Fruit fly (Drosophila melanogaster) whole organism, embryonic: Measurements from ENCODE around the gene Cpr65Aw.

Experiments used
- Atf-2 ChIP-seq: fragments of 200-800 bp; sonication (Bioruptor generic); optimal IDR thresholded peaks from 2 replicates; lab custom pipeline; 2016; ENCODE audit warnings: missing biosample characterization, missing genetic modification characterization
- Atf3 ChIP-seq: fragments of 200-800 bp; sonication (Bioruptor generic); optimal IDR thresholded peaks from 3 replicates; lab custom pipeline; 2016; ENCODE audit warnings: missing biosample characterization, missing genetic modification characterization
- CG10274 ChIP-seq: fragments of 200-800 bp; sonication (Bioruptor generic); optimal IDR thresholded peaks from 3 replicates; lab custom pipeline; 2017; ENCODE audit warnings: missing biosample characterization, mild to moderate bottlenecking, missing genetic modification characterization
- CG12391 ChIP-seq: fragments of 200-800 bp; sonication (Bioruptor generic); optimal IDR thresholded peaks from 3 replicates; lab custom pipeline; 2018; ENCODE audit warnings: missing biosample characterization, mild to moderate bottlenecking, missing genetic modification characterization, moderate library complexity
- CG13894 ChIP-seq: fragments of 200-800 bp; sonication (Bioruptor generic); optimal IDR thresholded peaks from 3 replicates; lab custom pipeline; 2018; ENCODE audit warnings: missing biosample characterization, mild to moderate bottlenecking, missing genetic modification characterization, moderate library complexity
- CG14441 ChIP-seq: fragments of 200-800 bp; sonication (Bioruptor generic); IDR thresholded peaks from 2 replicates; pipeline ENCODE4 v1.3.6; 2022; ENCODE audit warnings: missing biosample characterization, missing genetic modification characterization
- CG15696 ChIP-seq: fragments of 200-800 bp; sonication (Bioruptor generic); optimal IDR thresholded peaks from 2 replicates; lab custom pipeline; 2019; ENCODE audit warnings: missing biosample characterization, mild to moderate bottlenecking, missing genetic modification characterization, moderate library complexity
- CG17568 ChIP-seq: fragments of 200-800 bp; sonication (Bioruptor generic); optimal IDR thresholded peaks from 2 replicates; lab custom pipeline; 2018; ENCODE audit warnings: missing biosample characterization, mild to moderate bottlenecking, missing genetic modification characterization, moderate library complexity
- CG18262 ChIP-seq: fragments of 200-800 bp; optimal IDR thresholded peaks from 3 replicates; lab custom pipeline; 2019; ENCODE audit warnings: missing biosample characterization, mild to moderate bottlenecking, missing genetic modification characterization, moderate library complexity
- CG31365 ChIP-seq: fragments of 200-800 bp; sonication (Bioruptor generic); optimal IDR thresholded peaks from 2 replicates; lab custom pipeline; 2018; ENCODE audit warnings: missing biosample characterization, mild to moderate bottlenecking, missing genetic modification characterization
- CG4424 ChIP-seq: fragments of 200-800 bp; sonication (Bioruptor generic); optimal IDR thresholded peaks from 3 replicates; lab custom pipeline; 2016; ENCODE audit warnings: missing biosample characterization, missing genetic modification characterization
- CG4854 ChIP-seq: fragments of 200-800 bp; sonication (Bioruptor generic); optimal IDR thresholded peaks from 2 replicates; lab custom pipeline; 2016; ENCODE audit warnings: missing biosample characterization, missing genetic modification characterization, inconsistent platforms
- D19B ChIP-seq: fragments of 200-800 bp; sonication (Bioruptor generic); optimal IDR thresholded peaks from 2 replicates; lab custom pipeline; 2017; ENCODE audit warnings: missing biosample characterization, mild to moderate bottlenecking, missing genetic modification characterization
- Dek ChIP-seq: fragments of 200-800 bp; sonication (Bioruptor generic); optimal IDR thresholded peaks from 3 replicates; lab custom pipeline; 2019; ENCODE audit warnings: missing biosample characterization, mild to moderate bottlenecking, missing genetic modification characterization, moderate library complexity
- Dll ChIP-seq: fragments of 200-800 bp; sonication (Bioruptor generic); IDR thresholded peaks from 4 replicates; pipeline ENCODE4 v1.3.6; 2022; ENCODE audit warnings: missing biosample characterization, missing genetic modification characterization; ENCODE audit not compliant: partially characterized antibody
- Fer1 ChIP-seq: fragments of 200-800 bp; sonication (Bioruptor generic); optimal IDR thresholded peaks from 2 replicates; lab custom pipeline; 2017; ENCODE audit warnings: missing biosample characterization, mild to moderate bottlenecking, missing genetic modification characterization
- HLHmδ ChIP-seq: fragments of 200-800 bp; sonication (Bioruptor generic); optimal IDR thresholded peaks from 2 replicates; lab custom pipeline; 2018; ENCODE audit warnings: missing biosample characterization, mild to moderate bottlenecking, missing genetic modification characterization, moderate library complexity
- Lim3 ChIP-seq: fragments of 200-800 bp; sonication (Bioruptor generic); IDR thresholded peaks from 2 replicates; pipeline ENCODE4 v1.3.6; 2022; ENCODE audit warnings: missing biosample characterization, missing genetic modification characterization
- MBD-R2 ChIP-seq: fragments of 200-800 bp; sonication (Bioruptor generic); IDR thresholded peaks from 2 replicates; pipeline ENCODE4 v1.3.6; 2022; ENCODE audit warnings: missing biosample characterization, missing genetic modification characterization
- Med ChIP-seq: fragments of 200-800 bp; sonication (Bioruptor generic); peaks from one replicate; lab custom pipeline; 2016; ENCODE audit warnings: missing biosample characterization, missing genetic modification characterization, mild to moderate bottlenecking, inconsistent platforms, moderate library complexity
- Mes4 ChIP-seq: fragments of 200-800 bp; sonication (Bioruptor generic); optimal IDR thresholded peaks from 2 replicates; lab custom pipeline; 2016; ENCODE audit warnings: missing biosample characterization, missing genetic modification characterization
- Nf-YB ChIP-seq: fragments of 200-800 bp; sonication (Bioruptor generic); optimal IDR thresholded peaks from 3 replicates; lab custom pipeline; 2019; ENCODE audit warnings: missing biosample characterization, mild to moderate bottlenecking, missing genetic modification characterization, moderate library complexity
- Pdp1 ChIP-seq, 2 experiments: fragments of 200-800 bp; sonication (Bioruptor generic); optimal IDR thresholded peaks; 3 replicates each; lab custom pipeline; 2016; ENCODE audit warnings: missing biosample characterization in 2 of 2, missing genetic modification characterization in 2 of 2, mild to moderate bottlenecking in 1 of 2, moderate library complexity in 1 of 2
- Sox102F ChIP-seq: fragments of 200-800 bp; sonication (Bioruptor generic); optimal IDR thresholded peaks from 2 replicates; lab custom pipeline; 2018; ENCODE audit warnings: missing biosample characterization, mild to moderate bottlenecking, missing genetic modification characterization, moderate library complexity
- Spps ChIP-seq: fragments of 200-800 bp; sonication (Bioruptor generic); optimal IDR thresholded peaks from 2 replicates; lab custom pipeline; 2018; ENCODE audit warnings: missing biosample characterization, mild to moderate bottlenecking, missing genetic modification characterization
- Ssrp ChIP-seq: fragments of 200-800 bp; sonication (Bioruptor generic); optimal IDR thresholded peaks from 2 replicates; lab custom pipeline; 2018; ENCODE audit warnings: missing biosample characterization, mild to moderate bottlenecking, missing genetic modification characterization, moderate library complexity
- croc ChIP-seq: fragments of 200-800 bp; sonication (Bioruptor generic); conservative IDR thresholded peaks from 3 replicates; pipeline ENCODE4 v1.3.6; 2022; ENCODE audit warnings: missing biosample characterization, missing genetic modification characterization
- crp ChIP-seq, 2 experiments: fragments of 200-800 bp; sonication (Bioruptor generic); optimal IDR thresholded peaks; 2 replicates in 1 of 2; 3 replicates in 1 of 2; lab custom pipeline; 2017; ENCODE audit warnings: missing biosample characterization in 2 of 2, missing genetic modification characterization in 2 of 2, mild to moderate bottlenecking in 1 of 2, moderate library complexity in 1 of 2
- da ChIP-seq: fragments of 200-800 bp; sonication (Bioruptor generic); optimal IDR thresholded peaks from 2 replicates; lab custom pipeline; 2016; ENCODE audit warnings: missing biosample characterization, missing genetic modification characterization
- dimm ChIP-seq: fragments of 200-800 bp; sonication (Bioruptor generic); IDR thresholded peaks from 2 replicates; pipeline ENCODE4 v1.3.6; 2022; ENCODE audit warnings: missing biosample characterization, missing genetic modification characterization
- disco-r ChIP-seq: fragments of 200-800 bp; sonication (Bioruptor generic); optimal IDR thresholded peaks from 2 replicates; lab custom pipeline; 2016; ENCODE audit warnings: missing biosample characterization, missing genetic modification characterization
- fu2 ChIP-seq: fragments of 200-800 bp; sonication (Bioruptor generic); optimal IDR thresholded peaks from 2 replicates; lab custom pipeline; 2016; ENCODE audit warnings: missing biosample characterization, missing genetic modification characterization
- hkb ChIP-seq, 2 experiments: fragments of 200-800 bp in 1 of 2; fragments of >200 bp in 1 of 2; sonication (Bioruptor generic) in 1 of 2; IDR thresholded peaks in 1 of 2; optimal IDR thresholded peaks in 1 of 2; 2 replicates each; pipeline versions ENCODE4 v1.3.6 to Lab custom; 2017 to 2022; ENCODE audit warnings: missing biosample characterization in 1 of 2, missing genetic modification characterization in 1 of 2
- jigr1 ChIP-seq: fragments of 200-800 bp; sonication (Bioruptor generic); IDR thresholded peaks from 3 replicates; pipeline ENCODE4 v1.3.6; 2022; ENCODE audit warnings: missing biosample characterization, missing genetic modification characterization
- mam ChIP-seq: fragments of 200-800 bp; sonication (Bioruptor generic); optimal IDR thresholded peaks from 3 replicates; lab custom pipeline; 2016; ENCODE audit warnings: missing biosample characterization, missing genetic modification characterization
- nmo ChIP-seq: fragments of 200-800 bp; sonication (Bioruptor generic); optimal IDR thresholded peaks from 2 replicates; lab custom pipeline; 2018; ENCODE audit warnings: missing biosample characterization, mild to moderate bottlenecking, missing genetic modification characterization, moderate library complexity
- org-1 ChIP-seq: fragments of 200-800 bp; sonication (Bioruptor generic); optimal IDR thresholded peaks from 2 replicates; lab custom pipeline; 2017; ENCODE audit warnings: missing biosample characterization, missing genetic modification characterization
- otp ChIP-seq: fragments of 200-800 bp; sonication (Bioruptor generic); IDR thresholded peaks from 3 replicates; pipeline ENCODE4, ENCODE4 v1.3.6; 2022; ENCODE audit warnings: missing biosample characterization, missing genetic modification characterization
- p53 ChIP-seq: fragments of 200-800 bp; sonication (Bioruptor generic); optimal IDR thresholded peaks from 2 replicates; lab custom pipeline; 2016; ENCODE audit warnings: missing biosample characterization, missing genetic modification characterization
- pb ChIP-seq: fragments of 200-800 bp; sonication (Bioruptor generic); optimal IDR thresholded peaks from 3 replicates; lab custom pipeline; 2016; ENCODE audit warnings: missing biosample characterization, missing genetic modification characterization
- peb ChIP-seq: fragments of 200-800 bp; sonication (Bioruptor generic); IDR thresholded peaks from 2 replicates; pipeline ENCODE4 v1.3.6; 2022; ENCODE audit warnings: missing biosample characterization, missing genetic modification characterization
- pfk ChIP-seq: fragments of 200-800 bp; sonication (Bioruptor generic); optimal IDR thresholded peaks from 2 replicates; lab custom pipeline; 2018; ENCODE audit warnings: missing biosample characterization, mild to moderate bottlenecking, missing genetic modification characterization, moderate library complexity
- pnt ChIP-seq: fragments of 200-800 bp; sonication (Bioruptor generic); optimal IDR thresholded peaks from 3 replicates; lab custom pipeline; 2016; ENCODE audit warnings: missing biosample characterization, missing genetic modification characterization
- schlank ChIP-seq: fragments of 200-800 bp; sonication (Bioruptor generic); optimal IDR thresholded peaks from 2 replicates; lab custom pipeline; 2018; ENCODE audit warnings: missing biosample characterization, mild to moderate bottlenecking, missing genetic modification characterization
- slou ChIP-seq: fragments of 200-800 bp; sonication (Bioruptor generic); optimal IDR thresholded peaks from 3 replicates; lab custom pipeline; 2016; ENCODE audit warnings: missing biosample characterization, missing genetic modification characterization
- tap ChIP-seq: fragments of 200-800 bp; optimal IDR thresholded peaks from 3 replicates; lab custom pipeline; 2019; ENCODE audit warnings: missing biosample characterization, mild to moderate bottlenecking, missing genetic modification characterization, moderate library complexity
- ttk ChIP-seq: fragments of 200-800 bp; sonication (Bioruptor generic); IDR thresholded peaks from 2 replicates; pipeline ENCODE4 v2.1.2; 2022; ENCODE audit warnings: missing biosample characterization, missing genetic modification characterization
- vvl ChIP-seq: fragments of 200-800 bp; sonication (Bioruptor generic); IDR thresholded peaks from 2 replicates; pipeline ENCODE4 v1.3.6; 2022; ENCODE audit warnings: missing biosample characterization, missing genetic modification characterization

The Cpr65Aw gene

DNA sequence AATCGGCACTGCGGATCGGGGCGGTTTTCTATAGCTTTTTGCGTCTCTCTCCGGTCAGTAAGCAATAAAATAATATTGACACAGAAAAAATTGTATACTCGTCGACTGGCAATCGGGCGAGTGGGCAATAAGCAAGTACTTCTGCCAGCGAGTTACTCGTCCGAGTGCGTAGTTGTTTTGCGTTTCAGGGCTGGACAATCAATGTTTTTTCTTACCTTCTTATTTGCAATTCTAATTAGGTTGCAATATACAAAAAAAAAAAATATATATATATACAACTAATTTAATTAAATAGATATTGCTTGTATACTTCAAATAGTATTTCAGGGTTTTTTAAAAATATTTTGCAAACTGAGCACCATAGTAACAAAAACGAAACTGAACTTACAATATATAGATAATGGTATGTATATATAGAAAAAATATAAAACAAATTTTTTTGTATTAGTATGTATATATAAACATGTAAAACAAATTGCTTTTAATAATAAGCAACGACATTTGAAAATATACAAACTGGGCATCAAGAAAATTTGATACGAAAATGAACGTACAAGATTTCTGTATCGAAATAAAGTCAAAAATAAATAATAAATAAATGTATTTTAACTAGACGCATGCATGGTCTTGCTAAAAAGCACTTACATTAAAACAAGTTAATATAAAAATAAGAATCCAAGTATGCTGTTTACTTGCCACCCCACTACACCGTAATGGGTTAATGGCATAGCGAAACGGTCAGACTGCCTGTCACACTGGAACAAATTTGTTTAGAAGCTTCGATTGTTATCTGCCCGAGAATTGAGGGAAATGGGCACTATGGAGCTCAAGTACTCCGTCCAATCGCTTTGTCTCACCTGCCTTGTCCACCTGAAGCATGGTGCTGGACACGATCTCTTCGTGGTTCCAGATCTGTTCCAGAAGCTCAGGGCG is 47.0 kb upstream of the Cpr65Aw start, which contains the start of the genes D19A and CG7386 (continued):
- peak; percentile 31 for TF ChIP-seq CG15696 (tag; lab: Kevin White, UChicago)
- peak; percentile 97 for TF ChIP-seq vvl (GFP tag; lab: Robert Waterston, UW)
- peak; percentile 30 to 41 for TF ChIP-seq Pdp1 (GFP tag; optimal IDR thresholded peaks at IDR 0.05; lab: Kevin White, UChicago)
- peak; percentile 46 for TF ChIP-seq tap (tag; lab: Kevin White, UChicago)
- TF ChIP-seq Nf-YB (GFP tag; lab: Kevin White, UChicago) = peak; percentile 29
- TF ChIP-seq Med (GFP tag; lab: Kevin White, UChicago) = peak; percentile 94
- TF ChIP-seq CG18262 (tag; lab: Kevin White, UChicago) = peak; percentile 62
- TF ChIP-seq D19B (GFP tag; lab: Kevin White, UChicago) = peak; percentile 63
- TF ChIP-seq da (GFP tag; lab: Kevin White, UChicago) = no peak
- TF ChIP-seq CG31365 = no peak
- TF ChIP-seq nmo (GFP tag; lab: Kevin White, UChicago) = peak; percentile 21
- TF ChIP-seq disco-r (GFP tag; lab: Kevin White, UChicago) = no peak
- no peak for TF ChIP-seq peb (GFP tag; lab: Robert Waterston, UW)
- peak; percentile 25 for TF ChIP-seq Ssrp (tag; lab: Kevin White, UChicago)
- TF ChIP-seq dimm = no peak
- peak; percentile 15 for TF ChIP-seq CG4424
- peak; percentile 47 for TF ChIP-seq Dek (tag; lab: Kevin White, UChicago)
- TF ChIP-seq pnt (GFP tag; lab: Kevin White, UChicago) = peak; percentile 39
- TF ChIP-seq Lim3 (GFP tag; lab: Robert Waterston, UW) = no peak
- no peak for TF ChIP-seq org-1 (GFP tag; lab: Kevin White, UChicago)
- TF ChIP-seq Mes4 (GFP tag; lab: Kevin White, UChicago) = no peak
- TF ChIP-seq Sox102F (GFP tag; lab: Kevin White, UChicago) = peak; percentile 58
- peak; percentile 14; the same call in 1 of the 3 replicates for TF ChIP-seq croc (GFP tag; lab: Robert Waterston, UW)
- no peak for TF ChIP-seq Spps (tag; lab: Kevin White, UChicago)
- no peak for TF ChIP-seq jigr1
- no peak for TF ChIP-seq Dll (GFP tag; lab: Robert Waterston, UW)
- peak; percentile 41 for TF ChIP-seq Atf-2
- peak; percentile 28 for TF ChIP-seq slou
- TF ChIP-seq hkb (optimal IDR thresholded peaks at IDR 0.05; lab: Kevin White, UChicago) = no peak
- peak; percentile 37; the same call in 1 of the 2 replicates for TF ChIP-seq hkb (GFP tag; IDR thresholded peaks at IDR 0.05; lab: Robert Waterston, UW)
- no peak for TF ChIP-seq HLHmδ (GFP tag; lab: Kevin White, UChicago)
- no peak for TF ChIP-seq p53
- peak; percentile 73 for TF ChIP-seq CG12391 (tag; lab: Kevin White, UChicago)
- TF ChIP-seq CG13894 (tag; lab: Kevin White, UChicago) = peak; percentile 34
- TF ChIP-seq Fer1 = peak; percentile 60
- peak; percentile 74 for TF ChIP-seq mam
- TF ChIP-seq CG14441 (GFP tag; lab: Robert Waterston, UW) = peak; percentile 53
- no peak for TF ChIP-seq CG17568 (GFP tag; lab: Kevin White, UChicago)
- TF ChIP-seq CG4854 (GFP tag; lab: Kevin White, UChicago) = no peak
- TF ChIP-seq pfk (GFP tag; lab: Kevin White, UChicago) = no peak
- TF ChIP-seq MBD-R2 (GFP tag; lab: Robert Waterston, UW) = peak; percentile 92
- no peak for TF ChIP-seq Atf3 (GFP tag; lab: Kevin White, UChicago)
- TF ChIP-seq pb = peak; percentile 46
- TF ChIP-seq otp (GFP tag; lab: Robert Waterston, UW) = no peak
- peak; percentile 41 for TF ChIP-seq CG10274
- no peak for TF ChIP-seq crp (GFP tag; optimal IDR thresholded peaks at IDR 0.05; lab: Kevin White, UChicago)
- peak; percentile 37; the same call in 1 of the 2 replicates for TF ChIP-seq ttk (GFP tag; lab: Robert Waterston, UW)
- TF ChIP-seq fu2 (GFP tag; lab: Kevin White, UChicago) = peak; percentile 9
- TF ChIP-seq schlank = no peak
